Fruit fly (Drosophila melanogaster) whole organism, embryonic: ENCODE results near the gene CG10510.

Source experiments
- Abd-B ChIP-seq: fragments of 200-800 bp; sonication (Bioruptor generic); optimal IDR thresholded peaks from 2 replicates; lab custom pipeline; 2018; ENCODE audit warnings: missing biosample characterization, mild to moderate bottlenecking, missing genetic modification characterization, moderate library complexity
- BEAF-32 ChIP-seq: fragments of 200-800 bp; sonication (Bioruptor generic); optimal IDR thresholded peaks from 3 replicates; lab custom pipeline; 2017; ENCODE audit warnings: missing biosample characterization, missing genetic modification characterization, mild to moderate bottlenecking, moderate library complexity, missing genetic modification reagents
- CG10147 ChIP-seq: fragments of 200-800 bp; sonication (Bioruptor generic); optimal IDR thresholded peaks from 2 replicates; lab custom pipeline; 2019; ENCODE audit warnings: missing biosample characterization, mild to moderate bottlenecking, missing genetic modification characterization, moderate library complexity
- CG10565 ChIP-seq: fragments of 200-800 bp; sonication (Bioruptor generic); optimal IDR thresholded peaks from 3 replicates; lab custom pipeline; 2016; ENCODE audit warnings: missing biosample characterization, mild to moderate bottlenecking, missing genetic modification characterization
- CG12236 ChIP-seq: fragments of 200-800 bp; sonication (Bioruptor generic); optimal IDR thresholded peaks from 2 replicates; lab custom pipeline; 2016; ENCODE audit warnings: missing biosample characterization, missing genetic modification characterization
- CG12391 ChIP-seq: fragments of 200-800 bp; sonication (Bioruptor generic); optimal IDR thresholded peaks from 3 replicates; lab custom pipeline; 2018; ENCODE audit warnings: missing biosample characterization, mild to moderate bottlenecking, missing genetic modification characterization, moderate library complexity
- CG12942 ChIP-seq: fragments of 200-800 bp; sonication (Bioruptor generic); optimal IDR thresholded peaks from 3 replicates; lab custom pipeline; 2016; ENCODE audit warnings: missing biosample characterization, missing genetic modification characterization
- CG13775 ChIP-seq: fragments of 200-800 bp; sonication (Bioruptor generic); optimal IDR thresholded peaks from 3 replicates; lab custom pipeline; 2017; ENCODE audit warnings: missing biosample characterization, mild to moderate bottlenecking, missing genetic modification characterization
- CG15011 ChIP-seq: fragments of 200-800 bp; sonication (Bioruptor generic); optimal IDR thresholded peaks from 3 replicates; lab custom pipeline; 2018; ENCODE audit warnings: missing biosample characterization, mild to moderate bottlenecking, missing genetic modification characterization
- CG15269 ChIP-seq: fragments of 200-800 bp; sonication (Bioruptor generic); optimal IDR thresholded peaks from 2 replicates; lab custom pipeline; 2018; ENCODE audit warnings: missing biosample characterization, mild to moderate bottlenecking, missing genetic modification characterization, moderate library complexity
- CG16815 ChIP-seq: fragments of 200-800 bp; sonication (Bioruptor generic); optimal IDR thresholded peaks from 3 replicates; lab custom pipeline; 2017; ENCODE audit warnings: missing biosample characterization, mild to moderate bottlenecking, missing genetic modification characterization
- CG2120 ChIP-seq: fragments of 200-800 bp; sonication (Bioruptor generic); optimal IDR thresholded peaks from 3 replicates; lab custom pipeline; 2016; ENCODE audit warnings: missing biosample characterization, missing genetic modification characterization
- CG33213 ChIP-seq: fragments of 200-800 bp; sonication (Bioruptor generic); optimal IDR thresholded peaks from 3 replicates; lab custom pipeline; 2016; ENCODE audit warnings: missing biosample characterization, missing genetic modification characterization
- CG4404 ChIP-seq: fragments of 200-800 bp; sonication (Bioruptor generic); IDR thresholded peaks from 2 replicates; pipeline ENCODE4 v1.3.6; 2022; ENCODE audit warnings: missing biosample characterization, missing genetic modification characterization
- CG5953 ChIP-seq: fragments of 200-800 bp; sonication (Bioruptor generic); IDR thresholded peaks from 2 replicates; pipeline ENCODE4 v1.3.6; 2022; ENCODE audit warnings: missing biosample characterization, missing genetic modification characterization
- CG6791 ChIP-seq: fragments of 200-800 bp; sonication (Bioruptor generic); IDR thresholded peaks from 3 replicates; pipeline ENCODE4 v1.3.6; 2022; ENCODE audit warnings: missing biosample characterization, missing genetic modification characterization; ENCODE audit not compliant: partially characterized antibody
- CG8290 ChIP-seq, 3 experiments: fragments of 200-800 bp; sonication (Bioruptor generic); optimal IDR thresholded peaks; 2 replicates each; lab custom pipeline; 2016 to 2019; ENCODE audit warnings: missing biosample characterization in 3 of 3, missing genetic modification characterization in 3 of 3, mild to moderate bottlenecking in 2 of 3, moderate library complexity in 1 of 3
- CG9817 ChIP-seq: fragments of 200-800 bp; sonication (Bioruptor generic); optimal IDR thresholded peaks from 2 replicates; lab custom pipeline; 2018; ENCODE audit warnings: missing biosample characterization, mild to moderate bottlenecking, missing genetic modification characterization, moderate library complexity
- CG9932 ChIP-seq: fragments of 200-800 bp; sonication (Bioruptor generic); IDR thresholded peaks from 2 replicates; pipeline ENCODE4 v1.3.6; 2022; ENCODE audit warnings: missing biosample characterization, missing genetic modification characterization
- Camta ChIP-seq: fragments of 200-800 bp; sonication (Bioruptor generic); optimal IDR thresholded peaks from 2 replicates; lab custom pipeline; 2016; ENCODE audit warnings: missing biosample characterization, missing genetic modification characterization
- Jarid2 ChIP-seq: fragments of 200-800 bp; sonication (Bioruptor generic); optimal IDR thresholded peaks from 3 replicates; lab custom pipeline; 2017; ENCODE audit warnings: mild to moderate bottlenecking, missing biosample characterization, missing genetic modification reagents, missing genetic modification characterization
- Lim3 ChIP-seq: fragments of 200-800 bp; sonication (Bioruptor generic); IDR thresholded peaks from 2 replicates; pipeline ENCODE4 v1.3.6; 2022; ENCODE audit warnings: missing biosample characterization, missing genetic modification characterization
- Myb ChIP-seq: fragments of 200-800 bp; sonication (Bioruptor generic); optimal IDR thresholded peaks from 2 replicates; lab custom pipeline; 2016; ENCODE audit warnings: missing biosample characterization, missing genetic modification characterization
- Ptx1 ChIP-seq: fragments of 200-800 bp; sonication (Bioruptor generic); IDR thresholded peaks from 2 replicates; pipeline ENCODE4 v1.3.6; 2022; ENCODE audit warnings: missing biosample characterization, missing genetic modification characterization
- Taf1 ChIP-seq: fragments of 200-800 bp; sonication (Bioruptor generic); IDR thresholded peaks from 2 replicates; pipeline ENCODE4 v1.3.6; 2022; ENCODE audit warnings: missing biosample characterization, missing genetic modification characterization
- Trl ChIP-seq, 3 experiments: fragments of >200 bp in 2 of 3; fragments of 200-800 bp in 1 of 3; sonication (Bioruptor generic) in 1 of 3; optimal IDR thresholded peaks; 2 replicates in 1 of 3; 3 replicates in 2 of 3; lab custom pipeline; 2016 to 2017; ENCODE audit warnings: missing biosample characterization in 1 of 3, missing genetic modification characterization in 1 of 3
- bsh ChIP-seq, 2 experiments: fragments of 200-800 bp; sonication (Bioruptor generic); optimal IDR thresholded peaks; 2 replicates each; lab custom pipeline; 2017 to 2018; ENCODE audit warnings: mild to moderate bottlenecking in 2 of 2, missing biosample characterization in 2 of 2, missing genetic modification characterization in 2 of 2, moderate library complexity in 1 of 2
- crol ChIP-seq: fragments of 200-800 bp; sonication (Bioruptor generic); IDR thresholded peaks from 2 replicates; pipeline ENCODE4 v1.3.6; 2022; ENCODE audit warnings: missing biosample characterization, missing genetic modification characterization
- da ChIP-seq: fragments of 200-800 bp; sonication (Bioruptor generic); optimal IDR thresholded peaks from 2 replicates; lab custom pipeline; 2016; ENCODE audit warnings: missing biosample characterization, missing genetic modification characterization
- dimm ChIP-seq: fragments of 200-800 bp; sonication (Bioruptor generic); IDR thresholded peaks from 2 replicates; pipeline ENCODE4 v1.3.6; 2022; ENCODE audit warnings: missing biosample characterization, missing genetic modification characterization
- dmrt11E ChIP-seq: fragments of 200-800 bp; sonication (Bioruptor generic); optimal IDR thresholded peaks from 3 replicates; lab custom pipeline; 2018; ENCODE audit warnings: missing biosample characterization, mild to moderate bottlenecking, missing genetic modification characterization, moderate library complexity
- dmrt99B ChIP-seq: fragments of 200-800 bp; sonication (Bioruptor generic); optimal IDR thresholded peaks from 2 replicates; lab custom pipeline; 2018; ENCODE audit warnings: missing biosample characterization, mild to moderate bottlenecking, missing genetic modification characterization, moderate library complexity
- ems ChIP-seq: fragments of 200-800 bp; sonication (Bioruptor generic); optimal IDR thresholded peaks from 3 replicates; lab custom pipeline; 2016; ENCODE audit warnings: missing biosample characterization, missing genetic modification characterization
- eyg ChIP-seq: fragments of 200-800 bp; sonication (Bioruptor generic); optimal IDR thresholded peaks from 3 replicates; lab custom pipeline; 2016; ENCODE audit warnings: missing biosample characterization, missing genetic modification characterization
- fd102C ChIP-seq: fragments of 200-800 bp; sonication (Bioruptor generic); optimal IDR thresholded peaks from 2 replicates; lab custom pipeline; 2018; ENCODE audit warnings: missing biosample characterization, mild to moderate bottlenecking, missing genetic modification characterization, moderate library complexity
- fd3F ChIP-seq: fragments of 200-800 bp; sonication (Bioruptor generic); optimal IDR thresholded peaks from 2 replicates; lab custom pipeline; 2018; ENCODE audit warnings: missing biosample characterization, mild to moderate bottlenecking, missing genetic modification characterization, moderate library complexity
- fru ChIP-seq: fragments of >200 bp; optimal IDR thresholded peaks from 2 replicates; lab custom pipeline; 2017
- hb ChIP-seq: fragments of 200-800 bp; sonication (Bioruptor generic); IDR thresholded peaks from 3 replicates; pipeline ENCODE4 v1.3.6; 2022; ENCODE audit warnings: missing biosample characterization, missing genetic modification characterization; ENCODE audit not compliant: partially characterized antibody
- jumu ChIP-seq: fragments of 200-800 bp; sonication (Bioruptor generic); optimal IDR thresholded peaks from 3 replicates; lab custom pipeline; 2016; ENCODE audit warnings: missing biosample characterization, missing genetic modification characterization
- peb ChIP-seq: fragments of 200-800 bp; sonication (Bioruptor generic); IDR thresholded peaks from 2 replicates; pipeline ENCODE4 v1.3.6; 2022; ENCODE audit warnings: missing biosample characterization, missing genetic modification characterization
- pros ChIP-seq: fragments of 200-800 bp; sonication (Bioruptor generic); optimal IDR thresholded peaks from 3 replicates; lab custom pipeline; 2019; ENCODE audit warnings: missing biosample characterization, mild to moderate bottlenecking, missing genetic modification characterization, moderate library complexity
- shn ChIP-seq: fragments of 200-800 bp; sonication (Bioruptor generic); optimal IDR thresholded peaks from 3 replicates; lab custom pipeline; 2016; ENCODE audit warnings: missing biosample characterization, missing genetic modification characterization
- sob ChIP-seq: fragments of 200-800 bp; sonication (Bioruptor generic); IDR thresholded peaks from 2 replicates; pipeline ENCODE4 v1.3.6; 2022; ENCODE audit warnings: missing biosample characterization, missing genetic modification characterization
- stc ChIP-seq: fragments of 200-800 bp; sonication (Bioruptor generic); IDR thresholded peaks from 2 replicates; pipeline ENCODE4 v1.3.6; 2022; ENCODE audit warnings: missing biosample characterization, missing genetic modification characterization
- sug ChIP-seq: fragments of 200-800 bp; optimal IDR thresholded peaks from 2 replicates; lab custom pipeline; 2019; ENCODE audit warnings: missing biosample characterization, mild to moderate bottlenecking, missing genetic modification characterization, moderate library complexity
- tll ChIP-seq, 2 experiments: fragments of 200-800 bp in 1 of 2; fragments of >200 bp in 1 of 2; sonication (Bioruptor generic) in 1 of 2; optimal IDR thresholded peaks; 2 replicates each; lab custom pipeline; 2017 to 2019; ENCODE audit warnings: missing biosample characterization in 2 of 2, missing genetic modification characterization in 2 of 2, mild to moderate bottlenecking in 1 of 2, moderate library complexity in 1 of 2
- ttk ChIP-seq: fragments of 200-800 bp; sonication (Bioruptor generic); IDR thresholded peaks from 2 replicates; pipeline ENCODE4 v2.1.2; 2022; ENCODE audit warnings: missing biosample characterization, missing genetic modification characterization
- usp ChIP-seq: fragments of >200 bp; optimal IDR thresholded peaks from 2 replicates; lab custom pipeline; 2017; ENCODE audit warnings: missing biosample characterization, missing genetic modification characterization
- zf30C ChIP-seq: fragments of 200-800 bp; sonication (Bioruptor generic); optimal IDR thresholded peaks from 3 replicates; lab custom pipeline; 2018; ENCODE audit warnings: missing biosample characterization, mild to moderate bottlenecking, missing genetic modification characterization

Gene CG10510

DNA sequence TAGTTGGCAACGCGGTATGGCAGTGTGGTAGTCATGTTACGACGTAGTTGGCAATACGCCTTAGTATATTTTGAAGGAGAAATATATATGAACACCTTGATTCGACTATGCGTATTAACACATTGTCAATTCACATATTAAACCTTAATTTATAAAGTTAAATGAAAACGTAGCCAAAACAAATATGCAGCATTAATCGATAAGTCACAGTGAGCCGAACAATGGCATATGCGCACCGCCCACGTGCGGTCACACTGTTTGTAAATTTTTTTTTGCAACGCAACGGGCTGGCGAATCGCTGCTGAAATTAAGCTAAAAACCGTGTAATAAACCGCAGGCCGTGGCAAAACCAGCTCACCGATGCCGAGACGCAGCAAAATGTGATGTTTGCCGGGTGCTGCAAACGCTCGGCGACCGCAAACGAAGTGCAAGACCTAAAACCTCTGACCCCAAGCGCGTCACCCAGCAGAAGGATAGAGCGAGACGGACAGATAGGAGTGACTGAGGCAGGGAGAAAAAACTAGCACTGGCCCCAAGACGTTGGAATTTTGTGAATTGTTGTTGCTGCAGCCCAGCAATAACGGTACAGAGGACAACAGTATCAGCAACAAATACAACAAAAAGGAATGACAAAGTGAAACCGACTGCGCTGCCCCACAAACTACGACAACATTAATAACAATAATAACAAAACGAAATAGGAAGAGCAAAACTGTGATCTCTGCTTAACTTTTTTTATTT lies 34.2 kb downstream of the CG10510 start (continued):
- no peak for TF ChIP-seq fd3F (GFP tag; lab: Kevin White, UChicago)
- no peak for TF ChIP-seq bsh (GFP tag; optimal IDR thresholded peaks at IDR 0.05; lab: Kevin White, UChicago)
- TF ChIP-seq dimm = no peak
- TF ChIP-seq peb = no peak
- peak; percentile 26 for TF ChIP-seq jumu (GFP tag; lab: Kevin White, UChicago)
- TF ChIP-seq eyg (GFP tag; lab: Kevin White, UChicago) = no peak
- TF ChIP-seq zf30C (GFP tag; lab: Kevin White, UChicago) = no peak
- peak; percentile 70 for TF ChIP-seq BEAF-32 (GFP tag; lab: Kevin White, UChicago)
- TF ChIP-seq hb (GFP tag; lab: Robert Waterston, UW) = no peak
- TF ChIP-seq CG15269 = no peak
- peak; percentile 36 for TF ChIP-seq CG2120 (GFP tag; lab: Kevin White, UChicago)
- TF ChIP-seq CG12236 (GFP tag; lab: Kevin White, UChicago) = no peak
- no peak for TF ChIP-seq Ptx1 (GFP tag; lab: Robert Waterston, UW)
- TF ChIP-seq crol (GFP tag; lab: Robert Waterston, UW) = no peak
- TF ChIP-seq Jarid2 (GFP tag; lab: Kevin White, UChicago) = peak; percentile 31
- TF ChIP-seq sug (tag; lab: Kevin White, UChicago) = peak; percentile 27
- TF ChIP-seq dmrt11E (tag; lab: Kevin White, UChicago) = no peak
- no peak for TF ChIP-seq CG9817 (tag; lab: Kevin White, UChicago)
- peak; percentile 32 for TF ChIP-seq CG12391 (tag; lab: Kevin White, UChicago)
- no peak for TF ChIP-seq fd102C
- no peak for TF ChIP-seq da
- TF ChIP-seq CG6791 (GFP tag; lab: Robert Waterston, UW) = no peak
- TF ChIP-seq Lim3 (GFP tag; lab: Robert Waterston, UW) = no peak
- TF ChIP-seq ttk (GFP tag; lab: Robert Waterston, UW) = no peak
- TF ChIP-seq CG10565 (GFP tag; lab: Kevin White, UChicago) = no peak
- no peak for TF ChIP-seq fru (lab: Kevin White, UChicago)
- no peak for TF ChIP-seq Abd-B (GFP tag; lab: Kevin White, UChicago)
- TF ChIP-seq CG8290 (GFP tag; optimal IDR thresholded peaks at IDR 0.05; lab: Kevin White, UChicago) = no peak
- no peak for TF ChIP-seq CG8290 (tag; optimal IDR thresholded peaks at IDR 0.05; lab: Kevin White, UChicago)
- peak; percentile 21 for TF ChIP-seq ems (GFP tag; lab: Kevin White, UChicago)
- peak; percentile 39 for TF ChIP-seq CG33213 (GFP tag; lab: Kevin White, UChicago)
- TF ChIP-seq CG5953 (GFP tag; lab: Robert Waterston, UW) = no peak
- TF ChIP-seq tll (GFP tag; optimal IDR thresholded peaks at IDR 0.05; lab: Kevin White, UChicago) = peak in 1 of 2 experiments; percentile 33
- no peak for TF ChIP-seq sob (GFP tag; lab: Robert Waterston, UW)
- peak; percentile 6 for TF ChIP-seq CG10147 (GFP tag; lab: Kevin White, UChicago)
- TF ChIP-seq CG9932 (GFP tag; lab: Robert Waterston, UW) = no peak
- no peak for TF ChIP-seq Trl (optimal IDR thresholded peaks at IDR 0.05; lab: Kevin White, UChicago)
- TF ChIP-seq Trl (GFP tag; optimal IDR thresholded peaks at IDR 0.05; lab: Kevin White, UChicago) = no peak
- no peak for TF ChIP-seq CG12942 (GFP tag; lab: Kevin White, UChicago)
- TF ChIP-seq stc (GFP tag; lab: Robert Waterston, UW) = no peak
- no peak for TF ChIP-seq Taf1 (GFP tag; lab: Robert Waterston, UW)
- no peak for TF ChIP-seq CG16815 (GFP tag; lab: Kevin White, UChicago)
- TF ChIP-seq CG13775 (GFP tag; lab: Kevin White, UChicago) = no peak
- peak; percentile 99 for TF ChIP-seq Myb
- TF ChIP-seq CG4404 (GFP tag; lab: Robert Waterston, UW) = no peak
- no peak for TF ChIP-seq Camta (GFP tag; lab: Kevin White, UChicago)
- no peak for TF ChIP-seq pros (GFP tag; lab: Kevin White, UChicago)
- TF ChIP-seq usp (GFP tag; lab: Kevin White, UChicago) = no peak
- TF ChIP-seq dmrt99B = no peak
- TF ChIP-seq CG15011 (GFP tag; lab: Kevin White, UChicago) = no peak
- no peak for TF ChIP-seq shn
